Worm (Caenorhabditis elegans) whole organism, L3 larva: ENCODE results near the gene glb-25.

ENCODE experiments used
- R02D3.7 ChIP-seq: fragments of 150-350 bp; optimal IDR thresholded peaks from 2 replicates; lab custom pipeline; 2014; ENCODE audit warnings: missing biosample characterization, missing genetic modification characterization
- ZK546.5 ChIP-seq: sonication (generic microtip); optimal IDR thresholded peaks from 2 replicates; lab custom pipeline; 2017; ENCODE audit warnings: missing biosample characterization, missing genetic modification characterization
- ceh-82 ChIP-seq: fragments of 150-350 bp; optimal IDR thresholded peaks from 2 replicates; lab custom pipeline; 2014; ENCODE audit warnings: missing biosample characterization, missing genetic modification characterization
- ceh-9 ChIP-seq: sonication (generic microtip); optimal IDR thresholded peaks from 2 replicates; lab custom pipeline; 2018; ENCODE audit warnings: missing biosample characterization, missing genetic modification characterization
- daf-12 ChIP-seq: fragments of 150-350 bp; optimal IDR thresholded peaks from 2 replicates; lab custom pipeline; 2014; ENCODE audit warnings: missing biosample characterization, missing genetic modification reagents, missing genetic modification characterization
- egl-27 ChIP-seq: sonication (generic microtip); optimal IDR thresholded peaks from 4 replicates; lab custom pipeline; 2017; ENCODE audit warnings: missing biosample characterization, missing genetic modification reagents, missing genetic modification characterization
- elt-1 ChIP-seq: fragments of 150-350 bp; optimal IDR thresholded peaks from 2 replicates; lab custom pipeline; 2014; ENCODE audit warnings: missing biosample characterization, missing genetic modification characterization
- elt-2 ChIP-seq: sonication (generic microtip); optimal IDR thresholded peaks from 2 replicates; lab custom pipeline; 2016; ENCODE audit warnings: missing genetic modification reagents, mild to moderate bottlenecking, missing genetic modification characterization, missing compliant biosample characterization
- eor-1 ChIP-seq, 2 experiments: fragments of 150-350 bp; optimal IDR thresholded peaks; 2 replicates each; lab custom pipeline; 2014 to 2018; ENCODE audit warnings: missing biosample characterization in 2 of 2, missing genetic modification characterization in 2 of 2
- fkh-10 ChIP-seq: sonication (generic microtip); optimal IDR thresholded peaks from 2 replicates; lab custom pipeline; 2017; ENCODE audit warnings: missing biosample characterization, missing genetic modification reagents, missing genetic modification characterization
- fkh-2 ChIP-seq: fragments of 150-350 bp; optimal IDR thresholded peaks from 2 replicates; lab custom pipeline; 2014; ENCODE audit warnings: missing biosample characterization, missing genetic modification reagents, missing genetic modification characterization
- fos-1 ChIP-seq: fragments of 150-350 bp; optimal IDR thresholded peaks from 2 replicates; lab custom pipeline; 2014; ENCODE audit warnings: missing biosample characterization, missing genetic modification characterization
- hmg-11 ChIP-seq: sonication (generic microtip); optimal IDR thresholded peaks from 2 replicates; lab custom pipeline; 2016; ENCODE audit warnings: missing genetic modification characterization, missing compliant biosample characterization
- jun-1 ChIP-seq: fragments of 150-350 bp; optimal IDR thresholded peaks from 2 replicates; lab custom pipeline; 2014; ENCODE audit warnings: missing biosample characterization, missing genetic modification reagents, missing genetic modification characterization
- lin-15B ChIP-seq: fragments of 150-350 bp; optimal IDR thresholded peaks from 2 replicates; lab custom pipeline; 2014; ENCODE audit warnings: missing biosample characterization, missing genetic modification characterization
- lsy-12 ChIP-seq: sonication (generic microtip); optimal IDR thresholded peaks from 2 replicates; lab custom pipeline; 2016; ENCODE audit warnings: mild to moderate bottlenecking, missing genetic modification characterization, missing compliant biosample characterization
- mdl-1 ChIP-seq: fragments of 150-350 bp; optimal IDR thresholded peaks from 2 replicates; lab custom pipeline; 2014; ENCODE audit warnings: missing biosample characterization, missing genetic modification characterization
- mml-1 ChIP-seq: fragments of 150-350 bp; sonication (generic microtip); optimal IDR thresholded peaks from 3 replicates; lab custom pipeline; 2014; ENCODE audit warnings: missing biosample characterization, missing genetic modification characterization
- nfya-1 ChIP-seq: sonication (generic microtip); optimal IDR thresholded peaks from 2 replicates; lab custom pipeline; 2017; ENCODE audit warnings: missing genetic modification characterization, mild to moderate bottlenecking, missing compliant biosample characterization, antibody characterized with exemption, moderate library complexity; ENCODE audit not compliant: insufficient read depth
- nhr-11 ChIP-seq: fragments of 150-350 bp; optimal IDR thresholded peaks from 2 replicates; lab custom pipeline; 2014; ENCODE audit warnings: missing biosample characterization, missing genetic modification characterization
- nhr-23 ChIP-seq: fragments of 150-350 bp; optimal IDR thresholded peaks from 2 replicates; lab custom pipeline; 2014; ENCODE audit warnings: missing biosample characterization, missing genetic modification reagents, missing genetic modification characterization
- nhr-237 ChIP-seq: fragments of 150-350 bp; optimal IDR thresholded peaks from 2 replicates; lab custom pipeline; 2014; ENCODE audit warnings: missing biosample characterization, missing genetic modification characterization
- nhr-25 ChIP-seq: sonication (generic microtip); optimal IDR thresholded peaks from 2 replicates; lab custom pipeline; 2017; ENCODE audit warnings: missing biosample characterization, missing genetic modification characterization
- nhr-28 ChIP-seq: fragments of 150-350 bp; optimal IDR thresholded peaks from 2 replicates; lab custom pipeline; 2014; ENCODE audit warnings: missing biosample characterization, missing genetic modification characterization
- nhr-43 ChIP-seq: sonication (generic microtip); optimal IDR thresholded peaks from 2 replicates; lab custom pipeline; 2016; ENCODE audit warnings: mild to moderate bottlenecking, missing genetic modification characterization, missing compliant biosample characterization; ENCODE audit not compliant: poor library complexity, severe bottlenecking
- nhr-67 ChIP-seq: fragments of 150-350 bp; optimal IDR thresholded peaks from 2 replicates; lab custom pipeline; 2014; ENCODE audit warnings: missing biosample characterization, missing genetic modification characterization
- nhr-76 ChIP-seq: fragments of 150-350 bp; sonication (generic microtip); optimal IDR thresholded peaks from 5 replicates; lab custom pipeline; 2014; ENCODE audit warnings: missing biosample characterization, missing genetic modification characterization
- nhr-77 ChIP-seq: fragments of 150-350 bp; optimal IDR thresholded peaks from 2 replicates; lab custom pipeline; 2014; ENCODE audit warnings: missing biosample characterization, missing genetic modification characterization
- pha-4 ChIP-seq: fragments of 150-350 bp; optimal IDR thresholded peaks from 2 replicates; lab custom pipeline; 2014; ENCODE audit warnings: missing biosample characterization, missing genetic modification reagents, missing genetic modification characterization
- pqm-1 ChIP-seq: fragments of 150-350 bp; optimal IDR thresholded peaks from 2 replicates; lab custom pipeline; 2017; ENCODE audit warnings: missing biosample characterization, missing genetic modification characterization, inconsistent platforms
- sea-2 ChIP-seq: fragments of 150-350 bp; sonication (generic microtip); optimal IDR thresholded peaks from 4 replicates; lab custom pipeline; 2014; ENCODE audit warnings: missing biosample characterization, missing genetic modification reagents, missing genetic modification characterization
- snpc-4 ChIP-seq: fragments of 150-350 bp; optimal IDR thresholded peaks from 2 replicates; lab custom pipeline; 2014; ENCODE audit warnings: missing biosample characterization, missing genetic modification characterization
- tbx-2 ChIP-seq: sonication (generic microtip); optimal IDR thresholded peaks from 2 replicates; lab custom pipeline; 2016; ENCODE audit warnings: mild to moderate bottlenecking, missing genetic modification characterization, missing compliant biosample characterization
- zag-1 ChIP-seq: fragments of 150-350 bp; optimal IDR thresholded peaks from 2 replicates; lab custom pipeline; 2014; ENCODE audit warnings: missing biosample characterization, missing genetic modification characterization
- ztf-11 ChIP-seq: fragments of 150-350 bp; optimal IDR thresholded peaks from 2 replicates; lab custom pipeline; 2014; ENCODE audit warnings: missing biosample characterization, missing genetic modification characterization
- ztf-4 ChIP-seq: fragments of 150-350 bp; optimal IDR thresholded peaks from 2 replicates; lab custom pipeline; 2014; ENCODE audit warnings: missing biosample characterization, missing genetic modification characterization

Gene glb-25

ce11 chrV:1968809-1969208 lies 30.7 kb downstream of the glb-25 start:
- no peak for TF ChIP-seq fos-1
- TF ChIP-seq R02D3.7 (tag; lab: Kevin White, UChicago) = no peak
- TF ChIP-seq nfya-1 = no peak
- no peak for TF ChIP-seq fkh-2
- no peak for TF ChIP-seq nhr-25
- no peak for TF ChIP-seq fkh-10
- TF ChIP-seq tbx-2 (tag; lab: Kevin White, UChicago) = no peak
- no peak for TF ChIP-seq daf-12
- TF ChIP-seq egl-27 (tag; lab: Kevin White, UChicago) = no peak
- TF ChIP-seq nhr-28 = no peak
- TF ChIP-seq nhr-237 (tag; lab: Kevin White, UChicago) = no peak
- no peak for TF ChIP-seq nhr-23 (tag; lab: Kevin White, UChicago)
- no peak for TF ChIP-seq hmg-11

ce11 chrV:1969228-1969627 lies 31.2 kb downstream of the glb-25 start, which contains the start of gene acs-3:
Gene acs-3, plus strand, starts transcription at chrV:1969528.
- TF ChIP-seq eor-1 (tag; optimal IDR thresholded peaks at IDR 0.05; lab: Kevin White, UChicago) = no peak
- no peak for TF ChIP-seq ztf-11 (tag; lab: Kevin White, UChicago)
- TF ChIP-seq mdl-1 (tag; lab: Kevin White, UChicago) = no peak
- TF ChIP-seq ztf-4 = no peak
- no peak for TF ChIP-seq ceh-9
- no peak for TF ChIP-seq hmg-11
- TF ChIP-seq nhr-43 (tag; lab: Kevin White, UChicago) = no peak

- TF ChIP-seq fkh-2 (no peak), egl-27 (tag; lab: Kevin White, UChicago) (no peak), nhr-25 (no peak), snpc-4 (no peak), ZK546.5 (no peak), pqm-1 (tag; lab: Kevin White, UChicago) (no peak), fkh-10 (no peak), elt-1 (tag; lab: Kevin White, UChicago) (no peak), nhr-67 (tag; lab: Kevin White, UChicago) (no peak), tbx-2 (tag; lab: Kevin White, UChicago) (no peak), jun-1 (tag; lab: Kevin White, UChicago) (no peak), nhr-11 (tag; lab: Kevin White, UChicago) (no peak), ceh-82 (tag; lab: Kevin White, UChicago) (no peak)
Observed at ce11 chrV:1969690-1970089, 31.6 kb downstream of the glb-25 start.

ce11 chrV:1975049-1975448 lies 37.0 kb downstream of the glb-25 start, which contains the start of gene fbxa-201:
Gene fbxa-201, plus strand, starts transcription at chrV:1975349.
- no peak for TF ChIP-seq tbx-2 (tag; lab: Kevin White, UChicago)
- TF ChIP-seq ceh-9 = no peak
- TF ChIP-seq nhr-77 (tag; lab: Kevin White, UChicago) = no peak
- TF ChIP-seq eor-1 (tag; optimal IDR thresholded peaks at IDR 0.05; lab: Kevin White, UChicago) = no peak
- TF ChIP-seq zag-1 (tag; lab: Kevin White, UChicago) = no peak
- no peak for TF ChIP-seq nhr-67 (tag; lab: Kevin White, UChicago)
- TF ChIP-seq lsy-12 (tag; lab: Kevin White, UChicago) = no peak
- no peak for TF ChIP-seq elt-1 (tag; lab: Kevin White, UChicago)
- no peak for TF ChIP-seq nhr-28
- TF ChIP-seq fkh-10 = no peak
- TF ChIP-seq daf-12 = no peak
- TF ChIP-seq pqm-1 (tag; lab: Kevin White, UChicago) = no peak
- no peak for TF ChIP-seq ZK546.5
- TF ChIP-seq, all 47 proteins: peak for 0

ce11 chrV:1978968-1979367 lies 40.9 kb downstream of the glb-25 start, which contains the start of gene T08B1.4:
Gene T08B1.4, plus strand, starts transcription at chrV:1979268.
- TF ChIP-seq ceh-82 (tag; lab: Kevin White, UChicago) = no peak
- TF ChIP-seq ztf-11 (tag; lab: Kevin White, UChicago) = no peak
- no peak for TF ChIP-seq jun-1 (tag; lab: Kevin White, UChicago)
- no peak for TF ChIP-seq nhr-67 (tag; lab: Kevin White, UChicago)
- no peak for TF ChIP-seq pha-4 (tag; lab: Kevin White, UChicago)
- TF ChIP-seq mml-1 (tag; lab: Kevin White, UChicago) = no peak
- no peak for TF ChIP-seq lin-15B (tag; lab: Kevin White, UChicago)
- TF ChIP-seq, all 47 proteins: peak for 0

ce11 chrV:1986954-1987353 lies 48.9 kb downstream of the glb-25 start, which contains the start of gene T08B1.1:
Gene T08B1.1, minus strand, starts transcription at chrV:1987045.
- peak; percentile 88 for TF ChIP-seq elt-2 (tag; lab: Kevin White, UChicago)
- TF ChIP-seq nhr-76 = no peak
- no peak for TF ChIP-seq nhr-28
- no peak for TF ChIP-seq zag-1 (tag; lab: Kevin White, UChicago)
- TF ChIP-seq pqm-1 (tag; lab: Kevin White, UChicago) = peak; percentile 74
- TF ChIP-seq sea-2 = no peak
